Fruit fly (Drosophila melanogaster): Measurements from ENCODE around the gene CG33777.

Gene CG33777

DNA sequence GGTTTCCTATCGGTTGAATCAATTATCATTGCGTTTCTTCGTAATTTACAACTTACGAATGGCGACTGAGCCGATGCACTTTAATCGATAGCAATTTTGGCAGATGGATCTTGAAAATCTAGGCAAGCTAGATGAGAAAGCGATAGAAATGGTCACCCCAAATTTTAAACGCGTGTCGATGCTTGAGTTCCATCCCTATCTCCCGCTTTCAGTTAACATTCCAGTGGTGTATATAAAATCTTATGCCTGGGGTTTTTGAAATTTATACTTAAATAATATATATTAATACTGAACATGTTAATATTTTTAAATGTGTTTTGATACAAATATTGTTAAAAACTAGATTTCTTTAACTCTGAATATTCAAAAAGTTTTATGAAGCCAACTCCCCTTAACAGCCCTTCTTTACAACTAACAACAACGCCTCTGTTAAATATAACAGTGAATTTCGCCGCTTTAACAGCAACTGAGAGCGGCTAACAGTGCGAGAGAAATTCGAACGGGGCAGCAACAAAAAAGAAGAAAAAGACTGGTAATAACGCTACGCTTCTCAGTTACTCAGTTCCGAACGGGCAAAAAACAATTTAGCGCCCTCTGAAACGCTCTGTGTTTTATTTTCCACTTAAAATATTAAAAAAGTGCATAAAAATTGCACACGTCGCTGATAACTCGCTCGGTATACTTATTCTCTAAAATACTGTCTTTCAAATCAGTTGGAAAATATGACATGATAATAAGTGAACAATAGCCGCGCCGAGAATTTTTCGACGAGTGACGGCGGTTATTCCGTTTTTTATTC, 13.3 kb downstream of the CG33777 start, which contains the start of gene CG11357 (continued):
- peak; percentile 96 for TF ChIP-seq CG12219 (GFP tag; optimal IDR thresholded peaks at IDR 0.05)
- peak; percentile 91 for TF ChIP-seq Bgb (GFP tag; IDR thresholded peaks at IDR 0.05; ENCODE audit: partially characterized antibody)
- TF ChIP-seq CG6683 (GFP tag; optimal IDR thresholded peaks at IDR 0.05) = peak; percentile 96
- peak; percentile 91 for TF ChIP-seq CG3838 (GFP tag; optimal IDR thresholded peaks at IDR 0.05)
- TF ChIP-seq lov (optimal IDR thresholded peaks at IDR 0.05) = no peak
- TF ChIP-seq lov (GFP tag; IDR thresholded peaks at IDR 0.05) = peak; percentile 97
- peak; percentile 99 for TF ChIP-seq ci (GFP tag; IDR thresholded peaks at IDR 0.05)
- TF ChIP-seq inv (GFP tag; IDR thresholded peaks at IDR 0.05; ENCODE audit: partially characterized antibody) = peak; percentile 68
- TF ChIP-seq CG2202 (tag; optimal IDR thresholded peaks at IDR 0.05) = peak; percentile 98
- peak; percentile 91 for TF ChIP-seq CG5180 (GFP tag; optimal IDR thresholded peaks at IDR 0.05)
- TF ChIP-seq CG12299 (tag; optimal IDR thresholded peaks at IDR 0.05) = peak; percentile 99
- TF ChIP-seq sqz (GFP tag; optimal IDR thresholded peaks at IDR 0.05) = peak; percentile 98
- peak; percentile 90 for TF ChIP-seq CG31388 (GFP tag; optimal IDR thresholded peaks at IDR 0.05)
- TF ChIP-seq CG11723 (GFP tag; optimal IDR thresholded peaks at IDR 0.05) = peak; percentile 96
- TF ChIP-seq MESR4 (GFP tag; optimal IDR thresholded peaks at IDR 0.05) = peak; percentile 69
- TF ChIP-seq grau (tag; optimal IDR thresholded peaks at IDR 0.05) = peak; percentile 99
- TF ChIP-seq crp (GFP tag; optimal IDR thresholded peaks at IDR 0.05) = peak in 1 of 2 experiments; percentile 53
- peak; percentile 78 for TF ChIP-seq ash1 (GFP tag; optimal IDR thresholded peaks at IDR 0.05)
- TF ChIP-seq Hand (GFP tag; optimal IDR thresholded peaks at IDR 0.05) = peak; percentile 98
- peak; percentile 95 for TF ChIP-seq Vsx1 (GFP tag; optimal IDR thresholded peaks at IDR 0.05)
- peak; percentile 97 for TF ChIP-seq CG8765 (GFP tag; IDR thresholded peaks at IDR 0.05)
- peak; percentile 97 for TF ChIP-seq CG6813 (GFP tag; optimal IDR thresholded peaks at IDR 0.05)
- peak; percentile 75 for TF ChIP-seq fd102C (GFP tag; optimal IDR thresholded peaks at IDR 0.05)
- TF ChIP-seq CG34224 (GFP tag; IDR thresholded peaks at IDR 0.05; ENCODE audit: partially characterized antibody) = peak; percentile 55
- TF ChIP-seq pum (GFP tag; optimal IDR thresholded peaks at IDR 0.05) = peak; percentile 83
- peak; percentile 100 for TF ChIP-seq vvl (GFP tag; IDR thresholded peaks at IDR 0.05)
- peak; percentile 88 for TF ChIP-seq CG30431 (GFP tag; optimal IDR thresholded peaks at IDR 0.05)
- TF ChIP-seq oc (tag; optimal IDR thresholded peaks at IDR 0.05) = peak; percentile 99
- TF ChIP-seq CG4617 (GFP tag; optimal IDR thresholded peaks at IDR 0.05; ENCODE audit: borderline replicate concordance) = peak; percentile 89
- no peak for TF ChIP-seq cg (GFP tag; optimal IDR thresholded peaks at IDR 0.05)
- peak; percentile 98 for TF ChIP-seq CG11247 (GFP tag; IDR thresholded peaks at IDR 0.05)
- TF ChIP-seq trem (tag; optimal IDR thresholded peaks at IDR 0.05) = peak; percentile 97
- TF ChIP-seq Ets65A (GFP tag) = peak; percentile 96
- peak; percentile 98 for TF ChIP-seq BtbVII (GFP tag; optimal IDR thresholded peaks at IDR 0.05)
- TF ChIP-seq ssp (GFP tag; IDR thresholded peaks at IDR 0.05) = peak; percentile 94
- TF ChIP-seq ttk (GFP tag; IDR thresholded peaks at IDR 0.05) = peak; percentile 98
- no peak for TF ChIP-seq CG8478 (optimal IDR thresholded peaks at IDR 0.05)
- TF ChIP-seq CG11398 (GFP tag; optimal IDR thresholded peaks at IDR 0.05) = peak; percentile 1
- peak; percentile 73; the same call in 1 of the 2 replicates for TF ChIP-seq CG42726 (GFP tag; IDR thresholded peaks at IDR 0.05; ENCODE audit: partially characterized antibody)
- TF ChIP-seq Dad (GFP tag; optimal IDR thresholded peaks at IDR 0.05) = peak; percentile 86
- TF ChIP-seq fd96Cb (tag; optimal IDR thresholded peaks at IDR 0.05) = peak; percentile 98
- peak; percentile 88 for TF ChIP-seq Max (GFP tag; optimal IDR thresholded peaks at IDR 0.05)
- TF ChIP-seq CG3281 (GFP tag; optimal IDR thresholded peaks at IDR 0.05) = peak; percentile 98
- TF ChIP-seq Opbp (GFP tag; IDR thresholded peaks at IDR 0.05; ENCODE audit: partially characterized antibody) = peak; percentile 91
- TF ChIP-seq Dfd (GFP tag; optimal IDR thresholded peaks at IDR 0.05) = no peak
- TF ChIP-seq abd-A (tag; optimal IDR thresholded peaks at IDR 0.05) = peak; percentile 87
- peak; percentile 99 for TF ChIP-seq Dek (tag; optimal IDR thresholded peaks at IDR 0.05)
- TF ChIP-seq Asciz (GFP tag; optimal IDR thresholded peaks at IDR 0.05) = peak; percentile 98

Measured in whole organism, embryonic.